Fruit fly (Drosophila melanogaster) whole organism, embryonic: ENCODE data around the gene Chchd2.

Source experiments
- Bdp1 ChIP-seq: fragments of 200-800 bp; sonication (Bioruptor generic); optimal IDR thresholded peaks from 3 replicates; lab custom pipeline; 2016; ENCODE audit warnings: missing biosample characterization, missing genetic modification characterization
- BtbVII ChIP-seq: fragments of 200-800 bp; sonication (Bioruptor generic); optimal IDR thresholded peaks from 3 replicates; lab custom pipeline; 2017; ENCODE audit warnings: missing biosample characterization, mild to moderate bottlenecking, missing genetic modification characterization
- CG10654 ChIP-seq: fragments of 200-800 bp; sonication (Bioruptor generic); optimal IDR thresholded peaks from 2 replicates; lab custom pipeline; 2016; ENCODE audit warnings: missing biosample characterization, missing genetic modification characterization
- CG10959 ChIP-seq: fragments of 200-800 bp; sonication (Bioruptor generic); IDR thresholded peaks from 2 replicates; pipeline ENCODE4 v1.3.6; 2022; ENCODE audit warnings: missing biosample characterization, missing genetic modification characterization
- CG11504 ChIP-seq: fragments of 200-800 bp; sonication (Bioruptor generic); optimal IDR thresholded peaks from 3 replicates; lab custom pipeline; 2019; ENCODE audit warnings: missing biosample characterization, mild to moderate bottlenecking, missing genetic modification characterization, moderate library complexity
- CG11696 ChIP-seq: fragments of 200-800 bp; sonication (Bioruptor generic); IDR thresholded peaks from 2 replicates; pipeline ENCODE4 v1.3.6; 2022; ENCODE audit warnings: missing biosample characterization, missing genetic modification characterization
- CG12236 ChIP-seq: fragments of 200-800 bp; sonication (Bioruptor generic); optimal IDR thresholded peaks from 2 replicates; lab custom pipeline; 2016; ENCODE audit warnings: missing biosample characterization, missing genetic modification characterization
- CG12299 ChIP-seq: fragments of 200-800 bp; sonication (Bioruptor generic); optimal IDR thresholded peaks from 2 replicates; lab custom pipeline; 2018; ENCODE audit warnings: missing biosample characterization, mild to moderate bottlenecking, missing genetic modification characterization
- CG16815 ChIP-seq: fragments of 200-800 bp; sonication (Bioruptor generic); optimal IDR thresholded peaks from 3 replicates; lab custom pipeline; 2017; ENCODE audit warnings: missing biosample characterization, mild to moderate bottlenecking, missing genetic modification characterization
- CG17186 ChIP-seq: fragments of 200-800 bp; sonication (Bioruptor generic); optimal IDR thresholded peaks from 3 replicates; lab custom pipeline; 2017; ENCODE audit warnings: missing biosample characterization, missing genetic modification reagents, missing genetic modification characterization
- CG17361 ChIP-seq: fragments of 200-800 bp; sonication (Bioruptor generic); IDR thresholded peaks from 3 replicates; pipeline ENCODE4 v1.3.6; 2022; ENCODE audit warnings: missing biosample characterization, missing genetic modification characterization
- CG18599 ChIP-seq: fragments of 200-800 bp; sonication (Bioruptor generic); optimal IDR thresholded peaks from 3 replicates; lab custom pipeline; 2017; ENCODE audit warnings: missing biosample characterization, missing genetic modification characterization, mild to moderate bottlenecking, moderate library complexity, missing genetic modification reagents
- CG2120 ChIP-seq: fragments of 200-800 bp; sonication (Bioruptor generic); optimal IDR thresholded peaks from 3 replicates; lab custom pipeline; 2016; ENCODE audit warnings: missing biosample characterization, missing genetic modification characterization
- CG2712 ChIP-seq: fragments of 200-800 bp; optimal IDR thresholded peaks from 3 replicates; lab custom pipeline; 2019; ENCODE audit warnings: missing biosample characterization, mild to moderate bottlenecking, missing genetic modification characterization, moderate library complexity
- CG7839 ChIP-seq: fragments of 200-800 bp; sonication (Bioruptor generic); optimal IDR thresholded peaks from 3 replicates; lab custom pipeline; 2018; ENCODE audit warnings: missing biosample characterization, mild to moderate bottlenecking, missing genetic modification characterization, moderate library complexity
- CG8089 ChIP-seq: fragments of 200-800 bp; sonication (Bioruptor generic); optimal IDR thresholded peaks from 3 replicates; lab custom pipeline; 2016; ENCODE audit warnings: missing biosample characterization, missing genetic modification characterization
- CG8290 ChIP-seq, 3 experiments: fragments of 200-800 bp; sonication (Bioruptor generic); optimal IDR thresholded peaks; 2 replicates each; lab custom pipeline; 2016 to 2019; ENCODE audit warnings: missing biosample characterization in 3 of 3, missing genetic modification characterization in 3 of 3, mild to moderate bottlenecking in 2 of 3, moderate library complexity in 1 of 3
- CG8359 ChIP-seq: fragments of 200-800 bp; sonication (Bioruptor generic); optimal IDR thresholded peaks from 2 replicates; lab custom pipeline; 2017; ENCODE audit warnings: missing biosample characterization, mild to moderate bottlenecking, missing genetic modification characterization, borderline replicate concordance
- CHES-1-like ChIP-seq: fragments of 200-800 bp; sonication (Bioruptor generic); optimal IDR thresholded peaks from 2 replicates; lab custom pipeline; 2016; ENCODE audit warnings: missing biosample characterization, missing genetic modification characterization
- Camta ChIP-seq: fragments of 200-800 bp; sonication (Bioruptor generic); optimal IDR thresholded peaks from 2 replicates; lab custom pipeline; 2016; ENCODE audit warnings: missing biosample characterization, missing genetic modification characterization
- E2f1 ChIP-seq: fragments of 200-800 bp; sonication (Bioruptor generic); IDR thresholded peaks from 2 replicates; pipeline ENCODE4 v1.3.6; 2022; ENCODE audit warnings: missing biosample characterization, missing genetic modification characterization
- HLH3B ChIP-seq: fragments of 200-800 bp; sonication (Bioruptor generic); IDR thresholded peaks from 2 replicates; pipeline ENCODE4 v1.3.6; 2022; ENCODE audit warnings: missing biosample characterization, missing genetic modification characterization
- HLH4C ChIP-seq: fragments of 200-800 bp; sonication (Bioruptor generic); IDR thresholded peaks from 3 replicates; pipeline ENCODE4 v1.3.6; 2022; ENCODE audit warnings: missing biosample characterization, missing genetic modification characterization; ENCODE audit not compliant: partially characterized antibody
- Hmx ChIP-seq: fragments of 200-800 bp; sonication (Bioruptor generic); optimal IDR thresholded peaks from 2 replicates; lab custom pipeline; 2016; ENCODE audit warnings: missing biosample characterization, missing genetic modification characterization
- NK7.1 ChIP-seq: fragments of 200-800 bp; sonication (Bioruptor generic); optimal IDR thresholded peaks from 3 replicates; lab custom pipeline; 2016; ENCODE audit warnings: missing biosample characterization, missing genetic modification characterization
- Nf-YB ChIP-seq: fragments of 200-800 bp; sonication (Bioruptor generic); optimal IDR thresholded peaks from 3 replicates; lab custom pipeline; 2019; ENCODE audit warnings: missing biosample characterization, mild to moderate bottlenecking, missing genetic modification characterization, moderate library complexity
- Pdp1 ChIP-seq, 2 experiments: fragments of 200-800 bp; sonication (Bioruptor generic); optimal IDR thresholded peaks; 3 replicates each; lab custom pipeline; 2016; ENCODE audit warnings: missing biosample characterization in 2 of 2, missing genetic modification characterization in 2 of 2, mild to moderate bottlenecking in 1 of 2, moderate library complexity in 1 of 2
- Side ChIP-seq: fragments of 200-800 bp; sonication (Bioruptor generic); optimal IDR thresholded peaks from 2 replicates; lab custom pipeline; 2016; ENCODE audit warnings: missing biosample characterization, missing genetic modification characterization
- Taf1 ChIP-seq: fragments of 200-800 bp; sonication (Bioruptor generic); IDR thresholded peaks from 2 replicates; pipeline ENCODE4 v1.3.6; 2022; ENCODE audit warnings: missing biosample characterization, missing genetic modification characterization
- Tbp ChIP-seq: fragments of >200 bp; optimal IDR thresholded peaks from 2 replicates; lab custom pipeline; 2018; ENCODE audit warnings: missing biosample characterization, missing genetic modification characterization
- Xbp1 ChIP-seq: fragments of 200-800 bp; sonication (Bioruptor generic); optimal IDR thresholded peaks from 3 replicates; lab custom pipeline; 2016; ENCODE audit warnings: missing biosample characterization, mild to moderate bottlenecking, missing genetic modification characterization
- az2 ChIP-seq: fragments of 200-800 bp; sonication (Bioruptor generic); optimal IDR thresholded peaks from 3 replicates; lab custom pipeline; 2016; ENCODE audit warnings: missing biosample characterization, missing genetic modification characterization
- bcd ChIP-seq: fragments of 200-800 bp; sonication (Bioruptor generic); optimal IDR thresholded peaks from 2 replicates; lab custom pipeline; 2017; ENCODE audit warnings: missing biosample characterization, mild to moderate bottlenecking, missing genetic modification characterization
- cato ChIP-seq: fragments of 200-800 bp; sonication (Bioruptor generic); optimal IDR thresholded peaks from 2 replicates; lab custom pipeline; 2016; ENCODE audit warnings: missing biosample characterization, missing genetic modification characterization, borderline replicate concordance
- ci ChIP-seq: fragments of 200-800 bp; sonication (Bioruptor generic); IDR thresholded peaks from 3 replicates; pipeline ENCODE4 v1.3.6; 2022; ENCODE audit warnings: missing biosample characterization, missing genetic modification characterization
- dpn ChIP-seq, 2 experiments: fragments of 200-800 bp; sonication (Bioruptor generic); optimal IDR thresholded peaks; 3 replicates each; lab custom pipeline; 2016; ENCODE audit warnings: missing biosample characterization in 2 of 2, missing genetic modification characterization in 2 of 2
- emc ChIP-seq: fragments of 200-800 bp; sonication (Bioruptor generic); optimal IDR thresholded peaks from 2 replicates; lab custom pipeline; 2016; ENCODE audit warnings: missing biosample characterization, missing genetic modification characterization
- fd64A ChIP-seq: fragments of 200-800 bp; sonication (Bioruptor generic); optimal IDR thresholded peaks from 3 replicates; lab custom pipeline; 2018; ENCODE audit warnings: missing biosample characterization, mild to moderate bottlenecking, missing genetic modification characterization
- hb ChIP-seq: fragments of 200-800 bp; sonication (Bioruptor generic); IDR thresholded peaks from 3 replicates; pipeline ENCODE4 v1.3.6; 2022; ENCODE audit warnings: missing biosample characterization, missing genetic modification characterization; ENCODE audit not compliant: partially characterized antibody
- insv ChIP-seq, 2 experiments: fragments of 200-800 bp; sonication (Bioruptor generic); optimal IDR thresholded peaks; 3 replicates each; lab custom pipeline; 2016 to 2018; ENCODE audit warnings: missing biosample characterization in 2 of 2, missing genetic modification characterization in 2 of 2
- knrl ChIP-seq: fragments of 200-800 bp; sonication (Bioruptor generic); IDR thresholded peaks from 3 replicates; pipeline ENCODE4 v1.3.6; 2022; ENCODE audit warnings: missing biosample characterization, missing genetic modification characterization; ENCODE audit not compliant: partially characterized antibody
- mam ChIP-seq: fragments of 200-800 bp; sonication (Bioruptor generic); optimal IDR thresholded peaks from 3 replicates; lab custom pipeline; 2016; ENCODE audit warnings: missing biosample characterization, missing genetic modification characterization
- pfk ChIP-seq: fragments of 200-800 bp; sonication (Bioruptor generic); optimal IDR thresholded peaks from 2 replicates; lab custom pipeline; 2018; ENCODE audit warnings: missing biosample characterization, mild to moderate bottlenecking, missing genetic modification characterization, moderate library complexity
- sob ChIP-seq: fragments of 200-800 bp; sonication (Bioruptor generic); IDR thresholded peaks from 2 replicates; pipeline ENCODE4 v1.3.6; 2022; ENCODE audit warnings: missing biosample characterization, missing genetic modification characterization
- ssp ChIP-seq: fragments of 200-800 bp; sonication (Bioruptor generic); IDR thresholded peaks from 2 replicates; pipeline ENCODE4 v1.3.6; 2022; ENCODE audit warnings: missing biosample characterization, missing genetic modification characterization
- tio ChIP-seq: fragments of 200-800 bp; sonication (Bioruptor generic); optimal IDR thresholded peaks from 2 replicates; lab custom pipeline; 2017; ENCODE audit warnings: missing biosample characterization, missing genetic modification characterization, inconsistent platforms
- trh ChIP-seq: fragments of 200-800 bp; sonication (Bioruptor generic); optimal IDR thresholded peaks from 2 replicates; lab custom pipeline; 2016; ENCODE audit warnings: missing biosample characterization, missing genetic modification characterization
- zen2 ChIP-seq: fragments of 200-800 bp; sonication (Bioruptor generic); IDR thresholded peaks from 3 replicates; pipeline ENCODE4 v1.3.6; 2022; ENCODE audit warnings: missing biosample characterization, missing genetic modification characterization; ENCODE audit not compliant: partially characterized antibody

The Chchd2 gene

dm6 chrX:17121600-17121999, 27.2 kb upstream of the Chchd2 start (continued):
- TF ChIP-seq emc (GFP tag; lab: Kevin White, UChicago): no peak
- TF ChIP-seq NK7.1 (GFP tag; lab: Kevin White, UChicago): no peak
- TF ChIP-seq CG12299: no peak
- TF ChIP-seq CG8290 (GFP tag; optimal IDR thresholded peaks at IDR 0.05; lab: Kevin White, UChicago): no peak
- no peak for TF ChIP-seq CG8290 (tag; optimal IDR thresholded peaks at IDR 0.05; lab: Kevin White, UChicago)
- no peak for TF ChIP-seq dpn (GFP tag; optimal IDR thresholded peaks at IDR 0.05; lab: Kevin White, UChicago)
- no peak for TF ChIP-seq knrl (GFP tag; lab: Robert Waterston, UW)
- no peak for TF ChIP-seq trh (GFP tag; lab: Kevin White, UChicago)
- no peak for TF ChIP-seq CG10654 (GFP tag; lab: Kevin White, UChicago)
- no peak for TF ChIP-seq CHES-1-like
- TF ChIP-seq Nf-YB (GFP tag; lab: Kevin White, UChicago): peak; percentile 8
- TF ChIP-seq CG8359 (GFP tag; lab: Kevin White, UChicago): no peak
- TF ChIP-seq HLH3B: no peak
- no peak for TF ChIP-seq Hmx (GFP tag; lab: Kevin White, UChicago)
- no peak for TF ChIP-seq sob (GFP tag; lab: Robert Waterston, UW)
- no peak for TF ChIP-seq pfk (GFP tag; lab: Kevin White, UChicago)
- no peak for TF ChIP-seq fd64A
- no peak for TF ChIP-seq Bdp1 (GFP tag; lab: Kevin White, UChicago)
- TF ChIP-seq Side (GFP tag; lab: Kevin White, UChicago): no peak
- TF ChIP-seq tio (GFP tag; lab: Kevin White, UChicago): peak; percentile 16
- TF ChIP-seq Taf1: no peak
- no peak for TF ChIP-seq CG16815 (GFP tag; lab: Kevin White, UChicago)
- TF ChIP-seq E2f1: no peak
- TF ChIP-seq Xbp1 (GFP tag; lab: Kevin White, UChicago): peak; percentile 10
- no peak for TF ChIP-seq hb (GFP tag; lab: Robert Waterston, UW)
- TF ChIP-seq ssp: no peak
- no peak for TF ChIP-seq Camta (GFP tag; lab: Kevin White, UChicago)
- peak; percentile 21 for TF ChIP-seq bcd (GFP tag; lab: Kevin White, UChicago)
- no peak for TF ChIP-seq CG2120 (GFP tag; lab: Kevin White, UChicago)
- no peak for TF ChIP-seq zen2 (GFP tag; lab: Robert Waterston, UW)
- TF ChIP-seq BtbVII (GFP tag; lab: Kevin White, UChicago): no peak
- TF ChIP-seq Pdp1 (GFP tag; optimal IDR thresholded peaks at IDR 0.05; lab: Kevin White, UChicago): peak in 1 of 2 experiments; percentile 22
- no peak for TF ChIP-seq CG11696 (GFP tag; lab: Robert Waterston, UW)
- no peak for TF ChIP-seq HLH4C (GFP tag; lab: Robert Waterston, UW)
- TF ChIP-seq CG17186 (GFP tag; lab: Kevin White, UChicago): no peak
- TF ChIP-seq CG7839: peak; percentile 36
- no peak for TF ChIP-seq CG12236 (GFP tag; lab: Kevin White, UChicago)
- no peak for TF ChIP-seq Tbp (GFP tag; lab: Kevin White, UChicago)
- no peak for TF ChIP-seq CG10959 (GFP tag; lab: Robert Waterston, UW)
- peak; percentile 44 for TF ChIP-seq CG18599 (GFP tag; lab: Kevin White, UChicago)
- TF ChIP-seq az2 (GFP tag; lab: Kevin White, UChicago): peak; percentile 21
- TF ChIP-seq CG11504 (tag; lab: Kevin White, UChicago): peak; percentile 49
- TF ChIP-seq cato: no peak
- no peak for TF ChIP-seq insv (GFP tag; optimal IDR thresholded peaks at IDR 0.05; lab: Kevin White, UChicago)
- peak; percentile 42 for TF ChIP-seq CG2712 (tag; lab: Kevin White, UChicago)
- no peak for TF ChIP-seq mam
- no peak for TF ChIP-seq ci (GFP tag; lab: Robert Waterston, UW)
- no peak for TF ChIP-seq CG8089 (GFP tag; lab: Kevin White, UChicago)
- peak; percentile 55 for TF ChIP-seq CG17361
- TF ChIP-seq, all 482 proteins: peak for 79
